Worm (Caenorhabditis elegans) whole organism, late embryonic: ENCODE data around the gene C47E12.12.

Experiments
- C38D4.7 ChIP-seq: fragments of 200-800 bp; sonication (Bioruptor generic); optimal IDR thresholded peaks from 2 replicates; lab custom pipeline; 2018; ENCODE audit warnings: mild to moderate bottlenecking, missing genetic modification characterization, moderate library complexity, missing compliant biosample characterization
- F13H6.1 ChIP-seq: sonication (generic microtip); optimal IDR thresholded peaks from 2 replicates; lab custom pipeline; 2016; ENCODE audit warnings: missing genetic modification characterization, missing compliant biosample characterization
- K02D7.2 ChIP-seq: sonication (generic microtip); optimal IDR thresholded peaks from 2 replicates; lab custom pipeline; 2017; ENCODE audit warnings: mild to moderate bottlenecking, missing genetic modification characterization, missing compliant biosample characterization
- K09A11.1 ChIP-seq: sonication (generic microtip); optimal IDR thresholded peaks from 2 replicates; lab custom pipeline; 2017; ENCODE audit warnings: antibody characterized with exemption, mild to moderate bottlenecking, missing genetic modification characterization, missing compliant biosample characterization; ENCODE audit not compliant: insufficient read depth
- T23F11.4 ChIP-seq: fragments of 200-800 bp; sonication (Bioruptor generic); optimal IDR thresholded peaks from 2 replicates; lab custom pipeline; 2018; ENCODE audit warnings: mild to moderate bottlenecking, missing genetic modification characterization, missing compliant biosample characterization
- ama-1 ChIP-seq: fragments of 150-350 bp; optimal IDR thresholded peaks from 2 replicates; lab custom pipeline; 2014
- ceh-14 ChIP-seq: sonication (generic microtip); optimal IDR thresholded peaks from 2 replicates; lab custom pipeline; 2016; ENCODE audit warnings: missing genotype, missing genetic modification characterization, missing compliant biosample characterization
- ceh-19 ChIP-seq: fragments of 200-800 bp; sonication (Bioruptor generic); optimal IDR thresholded peaks from 2 replicates; lab custom pipeline; 2018; ENCODE audit warnings: mild to moderate bottlenecking, missing genetic modification characterization, missing compliant biosample characterization
- ceh-2 ChIP-seq: sonication (generic microtip); optimal IDR thresholded peaks from 2 replicates; lab custom pipeline; 2016; ENCODE audit warnings: missing genotype, missing genetic modification characterization, missing compliant biosample characterization
- ceh-22 ChIP-seq: sonication (generic microtip); optimal IDR thresholded peaks from 2 replicates; lab custom pipeline; 2017; ENCODE audit warnings: missing biosample characterization, missing genetic modification characterization
- ceh-30 ChIP-seq: fragments of 150-350 bp; optimal IDR thresholded peaks from 2 replicates; lab custom pipeline; 2014; ENCODE audit warnings: missing biosample characterization, missing genetic modification characterization
- che-1 ChIP-seq: sonication (generic microtip); optimal IDR thresholded peaks from 2 replicates; lab custom pipeline; 2016; ENCODE audit warnings: mild to moderate bottlenecking, missing genetic modification characterization, missing compliant biosample characterization
- elt-2 ChIP-seq: sonication (generic microtip); optimal IDR thresholded peaks from 2 replicates; lab custom pipeline; 2016; ENCODE audit warnings: missing genetic modification reagents, missing genetic modification characterization, missing compliant biosample characterization
- elt-4 ChIP-seq: sonication (generic microtip); optimal IDR thresholded peaks from 2 replicates; lab custom pipeline; 2016; ENCODE audit warnings: missing genetic modification characterization, missing compliant biosample characterization
- ets-4 ChIP-seq: sonication (generic microtip); optimal IDR thresholded peaks from 2 replicates; lab custom pipeline; 2016; ENCODE audit warnings: missing genetic modification characterization, missing compliant biosample characterization
- eyg-1 ChIP-seq: sonication (generic microtip); optimal IDR thresholded peaks from 2 replicates; lab custom pipeline; 2016; ENCODE audit warnings: missing genotype, missing genetic modification characterization, missing compliant biosample characterization
- fkh-6 ChIP-seq: sonication (generic microtip); optimal IDR thresholded peaks from 2 replicates; lab custom pipeline; 2016; ENCODE audit warnings: missing genetic modification characterization, missing compliant biosample characterization
- gmeb-2 ChIP-seq: sonication (generic microtip); optimal IDR thresholded peaks from 2 replicates; lab custom pipeline; 2016; ENCODE audit warnings: missing genetic modification characterization, inconsistent platforms, missing compliant biosample characterization
- hlh-13 ChIP-seq: fragments of 200-800 bp; sonication (Bioruptor generic); optimal IDR thresholded peaks from 2 replicates; lab custom pipeline; 2018; ENCODE audit warnings: mild to moderate bottlenecking, missing genetic modification characterization, missing compliant biosample characterization
- hlh-30 ChIP-seq: sonication (generic microtip); optimal IDR thresholded peaks from 2 replicates; lab custom pipeline; 2017; ENCODE audit warnings: antibody characterized with exemption, missing genetic modification characterization, missing compliant biosample characterization; ENCODE audit not compliant: insufficient read depth
- hlh-8 ChIP-seq: sonication (generic microtip); optimal IDR thresholded peaks from 2 replicates; lab custom pipeline; 2016; ENCODE audit warnings: missing genotype, missing genetic modification characterization, missing compliant biosample characterization
- nfya-1 ChIP-seq: sonication (generic microtip); optimal IDR thresholded peaks from 2 replicates; lab custom pipeline; 2017; ENCODE audit warnings: missing genetic modification characterization, mild to moderate bottlenecking, missing compliant biosample characterization, antibody characterized with exemption, moderate library complexity
- pag-3 ChIP-seq: sonication (generic microtip); optimal IDR thresholded peaks from 2 replicates; lab custom pipeline; 2016; ENCODE audit warnings: missing compliant biosample characterization, missing genetic modification characterization, borderline replicate concordance
- pat-9 ChIP-seq: fragments of 200-800 bp; sonication (Bioruptor generic); optimal IDR thresholded peaks from 2 replicates; lab custom pipeline; 2018; ENCODE audit warnings: mild to moderate bottlenecking, missing genetic modification characterization, moderate library complexity, missing compliant biosample characterization
- pha-2 ChIP-seq: sonication (generic microtip); optimal IDR thresholded peaks from 2 replicates; lab custom pipeline; 2017; ENCODE audit warnings: mild to moderate bottlenecking, missing genetic modification characterization, missing compliant biosample characterization
- pha-4 ChIP-seq: fragments of 150-350 bp; optimal IDR thresholded peaks from 2 replicates; lab custom pipeline; 2018; ENCODE audit warnings: missing biosample characterization, missing genetic modification reagents, missing genetic modification characterization
- ref-2 ChIP-seq: sonication (generic microtip); optimal IDR thresholded peaks from 2 replicates; lab custom pipeline; 2016; ENCODE audit warnings: missing genetic modification characterization, missing compliant biosample characterization
- rnt-1 ChIP-seq: sonication (generic microtip); optimal IDR thresholded peaks from 2 replicates; lab custom pipeline; 2016; ENCODE audit warnings: missing genetic modification characterization, missing compliant biosample characterization
- sdc-2 ChIP-seq: sonication (generic microtip); optimal IDR thresholded peaks from 2 replicates; lab custom pipeline; 2016; ENCODE audit warnings: missing genotype, missing genetic modification characterization, missing compliant biosample characterization
- sox-2 ChIP-seq: fragments of 200-800 bp; sonication (Bioruptor generic); IDR thresholded peaks from 2 replicates; pipeline ENCODE4 v1.3.6; 2022; ENCODE audit warnings: missing genetic modification reagents, missing genetic modification characterization, missing compliant biosample characterization
- syd-9 ChIP-seq: sonication (generic microtip); optimal IDR thresholded peaks from 2 replicates; lab custom pipeline; 2016; ENCODE audit warnings: mild to moderate bottlenecking, missing genetic modification characterization, moderate library complexity, missing compliant biosample characterization
- unc-42 ChIP-seq: sonication (generic microtip); optimal IDR thresholded peaks from 2 replicates; lab custom pipeline; 2016; ENCODE audit warnings: missing genotype, missing genetic modification characterization, missing compliant biosample characterization

The C47E12.12 gene

DNA sequence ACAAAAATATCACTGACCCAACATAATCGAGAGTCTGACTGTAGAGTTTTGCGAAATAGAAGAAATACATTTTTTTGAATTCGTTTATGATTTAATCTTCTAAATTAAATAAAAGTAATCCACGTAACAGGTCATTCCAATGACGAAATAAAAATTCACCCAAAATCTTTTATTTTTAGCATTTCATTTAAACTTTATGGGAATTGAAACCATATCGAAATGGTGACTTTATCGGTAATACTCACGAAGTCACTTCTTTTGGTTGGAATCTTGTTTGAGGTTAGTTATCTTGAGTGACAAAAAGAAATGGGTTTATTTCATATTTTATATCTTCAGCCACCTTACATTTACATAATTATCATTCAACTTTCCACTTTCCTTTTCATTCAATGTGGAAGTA, at the start of gene C47E12.12, which contains the start of gene C47E12.10:
Gene C47E12.12, minus strand, starts transcription at position 101 of the 400 bp plus-strand sequence.
Gene C47E12.10, plus strand, starts transcription at position 172 of the 400 bp plus-strand sequence.
- no peak for TF ChIP-seq hlh-8 (tag; lab: Kevin White, UChicago)
- TF ChIP-seq syd-9 (tag; lab: Kevin White, UChicago) = no peak
- no peak for TF ChIP-seq che-1 (tag; lab: Kevin White, UChicago)
- TF ChIP-seq ceh-14 = no peak
- no peak for TF ChIP-seq sdc-2 (tag; lab: Kevin White, UChicago)
- no peak for TF ChIP-seq rnt-1
- TF ChIP-seq elt-2 (tag; lab: Kevin White, UChicago) = no peak
- no peak for TF ChIP-seq unc-42 (tag; lab: Kevin White, UChicago)
- no peak for TF ChIP-seq pat-9
- no peak for TF ChIP-seq nfya-1 (tag; lab: Kevin White, UChicago)
- TF ChIP-seq elt-4 (tag; lab: Kevin White, UChicago) = no peak

DNA sequence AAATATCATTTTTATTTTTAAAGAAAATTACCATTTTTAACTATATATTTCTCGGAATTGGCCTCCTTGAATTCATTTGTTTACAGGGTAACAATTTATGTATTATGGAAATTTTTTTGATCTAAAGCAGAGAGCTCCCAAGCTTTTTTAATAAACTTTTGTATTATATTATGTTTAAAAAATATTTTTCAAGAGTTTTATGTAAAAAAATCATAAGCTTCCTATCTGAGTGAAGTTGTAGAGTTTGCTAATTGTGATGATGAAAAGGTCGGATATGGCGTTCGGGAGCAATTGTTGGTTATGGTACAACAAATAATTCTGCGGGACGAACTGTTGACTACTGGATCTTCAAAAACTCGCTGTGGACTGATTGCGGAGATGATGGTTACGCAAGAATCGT, 48.8 kb upstream of the C47E12.12 start, which contains the start of gene F44D12.19:
Gene F44D12.19, plus strand, starts transcription at position 301 of the 400 bp plus-strand sequence.
- TF ChIP-seq eyg-1 (tag; lab: Kevin White, UChicago) = no peak
- TF ChIP-seq ceh-30 (tag; lab: Kevin White, UChicago) = no peak
- TF ChIP-seq fkh-6 (tag; lab: Kevin White, UChicago) = no peak
- TF ChIP-seq ref-2 = no peak
- TF ChIP-seq hlh-13 = no peak
- TF ChIP-seq ets-4 = no peak
- TF ChIP-seq ama-1 = no peak
- TF ChIP-seq pag-3 (tag; lab: Kevin White, UChicago) = no peak
- TF ChIP-seq T23F11.4 = no peak
- no peak for TF ChIP-seq K02D7.2 (tag; lab: Kevin White, UChicago)
- TF ChIP-seq C38D4.7 = no peak

- no peak for TF ChIP-seq K09A11.1 (tag; lab: Kevin White, UChicago)
Measured at ce11 chrIV:10017633-10018032, 45.1 kb upstream of the C47E12.12 start, which contains the start of gene F44D12.2. Gene F44D12.2 (minus strand): TSS chrIV:10017733.

DNA sequence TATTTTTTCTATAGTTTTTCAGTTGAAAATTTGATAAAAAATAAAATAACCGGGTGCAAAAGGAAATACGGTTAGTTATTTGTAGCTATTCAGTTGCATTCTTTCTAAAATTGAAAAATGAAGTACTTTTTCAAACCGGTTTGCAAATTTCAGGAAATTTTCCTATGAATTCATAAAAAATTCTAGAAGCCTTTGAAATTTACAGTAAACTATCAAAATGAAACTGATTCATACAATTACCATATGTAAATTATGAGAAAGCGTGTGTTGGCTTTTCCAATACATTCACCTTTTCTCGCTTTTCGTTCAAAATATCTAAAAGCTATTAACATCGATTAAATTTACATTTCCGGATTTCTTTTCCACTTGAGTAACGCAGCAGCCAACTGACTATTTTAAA, 44.4 kb upstream of the C47E12.12 start, which contains the start of gene ent-7:
Gene ent-7, plus strand, starts transcription at position 301 of the 400 bp plus-strand sequence.
- TF ChIP-seq sox-2 (GFP tag; lab: Robert Waterston, UW) = no peak
- no peak for TF ChIP-seq pat-9
- no peak for TF ChIP-seq fkh-6 (tag; lab: Kevin White, UChicago)
- TF ChIP-seq eyg-1 (tag; lab: Kevin White, UChicago) = no peak
- TF ChIP-seq elt-4 (tag; lab: Kevin White, UChicago) = no peak
- no peak for TF ChIP-seq hlh-30 (tag; lab: Kevin White, UChicago)
- no peak for TF ChIP-seq unc-42 (tag; lab: Kevin White, UChicago)
- no peak for TF ChIP-seq gmeb-2 (tag; lab: Kevin White, UChicago)
- no peak for TF ChIP-seq pha-4

- TF ChIP-seq fkh-6 (tag; lab: Kevin White, UChicago) (no peak), che-1 (tag; lab: Kevin White, UChicago) (no peak), T23F11.4 (no peak), F13H6.1 (tag; lab: Kevin White, UChicago) (no peak), ceh-22 (no peak), pha-2 (tag; lab: Kevin White, UChicago) (no peak), ceh-2 (tag; lab: Kevin White, UChicago) (no peak)
Measured at ce11 chrIV:10009536-10009935, 37.0 kb upstream of the C47E12.12 start, which contains the start of gene magu-4. Gene magu-4 (plus strand): TSS chrIV:10009753.

DNA sequence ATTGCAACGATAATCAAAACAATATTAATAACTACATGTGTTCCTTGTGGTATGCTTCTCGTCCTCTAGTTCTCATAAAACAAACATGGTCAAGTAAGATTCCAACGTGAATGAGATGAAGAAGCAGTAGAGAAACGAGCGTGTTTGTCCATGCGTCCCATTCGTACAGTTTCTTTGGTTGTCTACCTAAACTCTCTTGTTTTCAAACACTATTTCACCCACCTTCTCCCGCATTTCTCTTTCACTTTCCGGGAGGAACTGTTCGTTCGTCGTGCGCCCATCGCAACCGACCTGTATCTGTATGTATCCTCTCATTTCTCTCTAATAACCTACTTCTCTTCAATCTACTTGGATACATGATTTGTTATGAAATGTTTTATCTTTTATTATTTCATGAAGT, 35.2 kb upstream of the C47E12.12 start:
- TF ChIP-seq ceh-19 (GFP tag; lab: Kevin White, UChicago) (no peak), ref-2 (peak; percentile 10)
